Worm (Caenorhabditis elegans): ENCODE results near the gene ssp-35.

Gene ssp-35

ce11 chrV:12301985-12302591, 38.5 kb upstream of the ssp-35 start, which contains the start of the genes frm-7 and F55C5.17 (continued):
- TF ChIP-seq mes-4 (tag; optimal IDR thresholded peaks at IDR 0.05) = no peak
- no peak for TF ChIP-seq ceh-91 (GFP tag; IDR thresholded peaks at IDR 0.05)
- TF ChIP-seq F55B11.4 (tag; optimal IDR thresholded peaks at IDR 0.05; ENCODE audit: borderline replicate concordance, insufficient read depth) = no peak
- no peak for TF ChIP-seq die-1 (tag; optimal IDR thresholded peaks at IDR 0.05)
- TF ChIP-seq madf-10 (tag; optimal IDR thresholded peaks at IDR 0.05) = no peak
- no peak for TF ChIP-seq lin-35 (GFP tag; optimal IDR thresholded peaks at IDR 0.05)
- TF ChIP-seq ccch-3 (GFP tag; optimal IDR thresholded peaks at IDR 0.05) = no peak
- no peak for TF ChIP-seq egrh-3 (GFP tag; IDR thresholded peaks at IDR 0.05)
- TF ChIP-seq mcd-1 (GFP tag; IDR thresholded peaks at IDR 0.05) = no peak
- TF ChIP-seq C17E4.6 (GFP tag; IDR thresholded peaks at IDR 0.05) = no peak
- TF ChIP-seq Y79H2A.3 (GFP tag; conservative IDR thresholded peaks at IDR 0.05) = no peak
- TF ChIP-seq sea-2 (GFP tag; IDR thresholded peaks at IDR 0.05) = no peak
- TF ChIP-seq Y56A3A.18 (GFP tag; IDR thresholded peaks at IDR 0.05) = 0 out of 2 replicates have a peak, but pooled peaks have one; percentile 27
- TF ChIP-seq F57A8.1 (GFP tag; optimal IDR thresholded peaks at IDR 0.05) = no peak
- no peak for TF ChIP-seq hmg-20 (GFP tag; IDR thresholded peaks at IDR 0.05)
- TF ChIP-seq ztf-26 (tag; optimal IDR thresholded peaks at IDR 0.05) = peak; percentile 64
- TF ChIP-seq pha-4 (tag; optimal IDR thresholded peaks at IDR 0.05) = no peak
- no peak for TF ChIP-seq bed-1 (GFP tag; IDR thresholded peaks at IDR 0.05)
- TF ChIP-seq egl-18 (GFP tag; IDR thresholded peaks at IDR 0.05) = no peak
- no peak for TF ChIP-seq B0261.1 (tag; optimal IDR thresholded peaks at IDR 0.05)
- TF ChIP-seq akir-1 (GFP tag; optimal IDR thresholded peaks at IDR 0.05) = no peak

- peak; percentile 12 for TF ChIP-seq somi-1 (GFP tag; optimal IDR thresholded peaks at IDR 0.05)
- TF ChIP-seq Y53G8AR.9 (GFP tag; conservative IDR thresholded peaks at IDR 0.05) = no peak
- no peak for TF ChIP-seq ama-1 (optimal IDR thresholded peaks at IDR 0.05)
- TF ChIP-seq ama-1 (GFP tag; optimal IDR thresholded peaks at IDR 0.05) = no peak
- TF ChIP-seq pbrm-1 (GFP tag; IDR thresholded peaks at IDR 0.05) = 0 out of 2 replicates have a peak, but pooled peaks have one; percentile 20
- no peak for TF ChIP-seq ceh-40 (GFP tag; IDR thresholded peaks at IDR 0.05)
These were observed 37.3 kb upstream of the ssp-35 start for ce11 chrV:12300780-12301460.

- TF ChIP-seq F33H1.4 (GFP tag; IDR thresholded peaks at IDR 0.05) (no peak), lin-54 (GFP tag; optimal IDR thresholded peaks at IDR 0.05) (peak; percentile 12), ztf-25 (GFP tag; IDR thresholded peaks at IDR 0.05) (no peak), snpc-4 (GFP tag; optimal IDR thresholded peaks at IDR 0.05) (no peak), snpc-4 (tag; optimal IDR thresholded peaks at IDR 0.05) (peak in 1 of 4 experiments; percentile 29), madf-8 (GFP tag; conservative IDR thresholded peaks at IDR 0.05) (no peak), tbp1 (GFP tag; optimal IDR thresholded peaks at IDR 0.05) (peak; percentile 20), hmg-1.2 (GFP tag; IDR thresholded peaks at IDR 0.05) (peak; percentile 66; the same call in 1 of the 2 replicates), ztf-18 (tag; optimal IDR thresholded peaks at IDR 0.05) (peak; percentile 9), ama-1 (optimal IDR thresholded peaks at IDR 0.05) (no peak), ama-1 (GFP tag; optimal IDR thresholded peaks at IDR 0.05) (no peak), lsy-27 (tag; optimal IDR thresholded peaks at IDR 0.05; ENCODE audit: borderline replicate concordance, insufficient read depth) (no peak), sea-2 (GFP tag; IDR thresholded peaks at IDR 0.05) (no peak), somi-1 (GFP tag; optimal IDR thresholded peaks at IDR 0.05) (peak; percentile 50), rcor-1 (GFP tag; IDR thresholded peaks at IDR 0.05) (no peak), madf-3 (GFP tag; IDR thresholded peaks at IDR 0.05) (no peak), nhr-27 (tag; optimal IDR thresholded peaks at IDR 0.05) (no peak), attf-6 (GFP tag; IDR thresholded peaks at IDR 0.05) (no peak), B0019.2 (GFP tag; conservative IDR thresholded peaks at IDR 0.05) (no peak), ZK185.1 (tag; optimal IDR thresholded peaks at IDR 0.05; ENCODE audit: poor library complexity, severe bottlenecking) (peak; percentile 43), ztf-3 (GFP tag; optimal IDR thresholded peaks at IDR 0.05) (no peak), ceh-100 (GFP tag; IDR thresholded peaks at IDR 0.05) (no peak)
These were observed 36.5 kb upstream of the ssp-35 start for ce11 chrV:12300166-12300565.
